Fruit fly (Drosophila melanogaster) whole organism, prepupa: Measurements from ENCODE around the gene CG44085.

Source experiments
- CG11294 ChIP-seq: fragments of 200-800 bp; sonication (Bioruptor generic); IDR thresholded peaks from 2 replicates; pipeline ENCODE4 v1.3.6; 2022; ENCODE audit warnings: missing biosample characterization, missing genetic modification characterization
- CG16779 ChIP-seq: fragments of 200-800 bp; sonication (Bioruptor generic); optimal IDR thresholded peaks from 3 replicates; lab custom pipeline; 2017; ENCODE audit warnings: missing biosample characterization, mild to moderate bottlenecking, missing genetic modification characterization
- CG31627 ChIP-seq: fragments of 200-800 bp; sonication (Bioruptor generic); optimal IDR thresholded peaks from 3 replicates; lab custom pipeline; 2016; ENCODE audit warnings: missing biosample characterization, missing genetic modification characterization
- CG6808 ChIP-seq: fragments of 200-800 bp; sonication (Bioruptor generic); optimal IDR thresholded peaks from 3 replicates; lab custom pipeline; 2017; ENCODE audit warnings: missing biosample characterization, missing genetic modification characterization, mild to moderate bottlenecking, moderate library complexity, missing genetic modification reagents
- CG8319 ChIP-seq: fragments of 200-800 bp; sonication (Bioruptor generic); optimal IDR thresholded peaks from 3 replicates; lab custom pipeline; 2016; ENCODE audit warnings: missing biosample characterization, missing genetic modification characterization
- Eip75B ChIP-seq: fragments of 200-800 bp; sonication (Bioruptor generic); optimal IDR thresholded peaks from 3 replicates; lab custom pipeline; 2016; ENCODE audit warnings: missing biosample characterization, missing genetic modification characterization
- Ets21C ChIP-seq: fragments of 200-800 bp; sonication (Bioruptor generic); optimal IDR thresholded peaks from 3 replicates; lab custom pipeline; 2016; ENCODE audit warnings: missing biosample characterization, missing genetic modification characterization
- OdsH ChIP-seq: fragments of 200-800 bp; sonication (Bioruptor generic); optimal IDR thresholded peaks from 3 replicates; lab custom pipeline; 2016; ENCODE audit warnings: missing biosample characterization, missing genetic modification characterization
- Smox ChIP-seq: fragments of 200-800 bp; sonication (Bioruptor generic); optimal IDR thresholded peaks from 3 replicates; lab custom pipeline; 2016; ENCODE audit warnings: missing biosample characterization, missing genetic modification characterization
- achi ChIP-seq: fragments of 200-800 bp; sonication (Bioruptor generic); optimal IDR thresholded peaks from 3 replicates; lab custom pipeline; 2016; ENCODE audit warnings: missing biosample characterization, missing genetic modification characterization
- dac ChIP-seq: fragments of 200-800 bp; sonication (Bioruptor generic); optimal IDR thresholded peaks from 2 replicates; lab custom pipeline; 2017; ENCODE audit warnings: missing biosample characterization, mild to moderate bottlenecking, missing genetic modification characterization
- eg ChIP-seq: fragments of 200-800 bp; sonication (Bioruptor generic); IDR thresholded peaks from 3 replicates; pipeline ENCODE4 v1.3.6; 2022; ENCODE audit warnings: missing biosample characterization, missing genetic modification characterization
- fkh ChIP-seq: fragments of 200-800 bp; sonication (Bioruptor generic); optimal IDR thresholded peaks from 3 replicates; lab custom pipeline; 2017; ENCODE audit warnings: missing biosample characterization, mild to moderate bottlenecking, missing genetic modification characterization, moderate library complexity

- no peak for TF ChIP-seq Smox (GFP tag; lab: Kevin White, UChicago)
- TF ChIP-seq CG11294 (GFP tag; lab: Robert Waterston, UW): no peak
- TF ChIP-seq CG8319: no peak
- TF ChIP-seq Eip75B: no peak
- TF ChIP-seq achi: no peak
- TF ChIP-seq CG31627 (GFP tag; lab: Kevin White, UChicago): no peak
- no peak for TF ChIP-seq dac (GFP tag; lab: Kevin White, UChicago)
- TF ChIP-seq CG6808 (GFP tag; lab: Kevin White, UChicago): no peak
- TF ChIP-seq CG16779 (tag; lab: Kevin White, UChicago): no peak
- no peak for TF ChIP-seq OdsH (GFP tag; lab: Kevin White, UChicago)
- no peak for TF ChIP-seq Ets21C (GFP tag; lab: Kevin White, UChicago)
- peak; percentile 80 for TF ChIP-seq fkh
- no peak for TF ChIP-seq eg (GFP tag; lab: Robert Waterston, UW)
Measured at dm6 chr2L:13295978-13296702, 35.3 kb downstream of the CG44085 start.
